Worm (Caenorhabditis elegans): ENCODE measurements around the gene K08B12.3.
A peak's percentile ranks its signal among the peaks of the same experiment; 100 is the strongest.

K08B12.3 gene

ce11 chrV:6217834-6218233 lies 17.1 kb upstream of the K08B12.3 start, which contains the start of gene str-206:
str-206 (plus strand) TSS chrV:6218134.
- TF ChIP-seq che-1 (tag; optimal IDR thresholded peaks at IDR 0.05), result no peak
- no peak for TF ChIP-seq ets-4 (tag; optimal IDR thresholded peaks at IDR 0.05)
- TF ChIP-seq tbx-7 (tag; optimal IDR thresholded peaks at IDR 0.05), result no peak
- no peak for TF ChIP-seq ceh-45 (GFP tag; IDR thresholded peaks at IDR 0.05)

ce11 chrV:6220752-6221151 lies 14.2 kb upstream of the K08B12.3 start:
- no peak for TF ChIP-seq hlh-6 (tag; optimal IDR thresholded peaks at IDR 0.05)
- peak; percentile 71 for TF ChIP-seq ama-1 (optimal IDR thresholded peaks at IDR 0.05)
- TF ChIP-seq ceh-31 (tag; optimal IDR thresholded peaks at IDR 0.05), result no peak
- TF ChIP-seq unc-3 (GFP tag; conservative IDR thresholded peaks at IDR 0.05), result no peak
- TF ChIP-seq unc-3 (tag; optimal IDR thresholded peaks at IDR 0.05), result no peak

- TF ChIP-seq pax-1 (tag; optimal IDR thresholded peaks at IDR 0.05) (no peak), ztf-16 (tag; optimal IDR thresholded peaks at IDR 0.05) (no peak), ama-1 (optimal IDR thresholded peaks at IDR 0.05) (no peak), ceh-30 (tag; optimal IDR thresholded peaks at IDR 0.05) (no peak), C08G9.2 (tag; optimal IDR thresholded peaks at IDR 0.05) (no peak), pha-4 (tag; optimal IDR thresholded peaks at IDR 0.05) (no peak), mec-3 (tag; optimal IDR thresholded peaks at IDR 0.05; ENCODE audit: borderline replicate concordance) (no peak), gmeb-2 (tag; optimal IDR thresholded peaks at IDR 0.05) (no peak), nhr-11 (tag; optimal IDR thresholded peaks at IDR 0.05) (no peak), pros-1 (tag; optimal IDR thresholded peaks at IDR 0.05) (no peak), hlh-13 (GFP tag; optimal IDR thresholded peaks at IDR 0.05) (no peak), sox-2 (GFP tag; IDR thresholded peaks at IDR 0.05) (no peak), hlh-15 (tag; optimal IDR thresholded peaks at IDR 0.05) (no peak), dmd-4 (tag; optimal IDR thresholded peaks at IDR 0.05; ENCODE audit: borderline replicate concordance) (no peak), ceh-45 (GFP tag; IDR thresholded peaks at IDR 0.05) (no peak), ref-2 (tag; optimal IDR thresholded peaks at IDR 0.05) (no peak), ceh-34 (tag; optimal IDR thresholded peaks at IDR 0.05) (no peak), elt-4 (tag; optimal IDR thresholded peaks at IDR 0.05) (no peak), unc-55 (GFP tag; optimal IDR thresholded peaks at IDR 0.05) (no peak)
Observed at ce11 chrV:6221292-6221691, 13.7 kb upstream of the K08B12.3 start.

- TF ChIP-seq hlh-13 (GFP tag; optimal IDR thresholded peaks at IDR 0.05) (peak; percentile 52), dmd-4 (tag; optimal IDR thresholded peaks at IDR 0.05; ENCODE audit: borderline replicate concordance) (peak; percentile 36), C08G9.2 (tag; optimal IDR thresholded peaks at IDR 0.05) (peak; percentile 13), fkh-10 (GFP tag; optimal IDR thresholded peaks at IDR 0.05) (no peak)
Observed at ce11 chrV:6222171-6222733, 12.7 kb upstream of the K08B12.3 start.

ce11 chrV:6222779-6223276 lies 12.1 kb upstream of the K08B12.3 start:
- TF ChIP-seq hlh-15 (tag; optimal IDR thresholded peaks at IDR 0.05) (no peak), hlh-6 (tag; optimal IDR thresholded peaks at IDR 0.05) (no peak), ceh-14 (tag; optimal IDR thresholded peaks at IDR 0.05) (no peak), tbx-7 (tag; optimal IDR thresholded peaks at IDR 0.05) (no peak), dve-1 (tag; optimal IDR thresholded peaks at IDR 0.05) (no peak), ceh-9 (tag; optimal IDR thresholded peaks at IDR 0.05) (no peak), hlh-8 (tag; optimal IDR thresholded peaks at IDR 0.05) (no peak), F13H6.1 (tag; optimal IDR thresholded peaks at IDR 0.05) (no peak), ref-2 (tag; optimal IDR thresholded peaks at IDR 0.05) (no peak), T23F11.4 (GFP tag; optimal IDR thresholded peaks at IDR 0.05) (no peak), unc-55 (GFP tag; optimal IDR thresholded peaks at IDR 0.05) (no peak), madf-2 (tag; optimal IDR thresholded peaks at IDR 0.05) (no peak), eyg-1 (tag; optimal IDR thresholded peaks at IDR 0.05) (no peak), unc-86 (tag; optimal IDR thresholded peaks at IDR 0.05) (no peak), ceh-19 (GFP tag; optimal IDR thresholded peaks at IDR 0.05) (no peak), C08G9.2 (tag; optimal IDR thresholded peaks at IDR 0.05) (no peak)

Measured in whole organism, late embryonic.